Fruit fly (Drosophila melanogaster): ENCODE data around the gene CG6974.

Gene CG6974

DNA sequence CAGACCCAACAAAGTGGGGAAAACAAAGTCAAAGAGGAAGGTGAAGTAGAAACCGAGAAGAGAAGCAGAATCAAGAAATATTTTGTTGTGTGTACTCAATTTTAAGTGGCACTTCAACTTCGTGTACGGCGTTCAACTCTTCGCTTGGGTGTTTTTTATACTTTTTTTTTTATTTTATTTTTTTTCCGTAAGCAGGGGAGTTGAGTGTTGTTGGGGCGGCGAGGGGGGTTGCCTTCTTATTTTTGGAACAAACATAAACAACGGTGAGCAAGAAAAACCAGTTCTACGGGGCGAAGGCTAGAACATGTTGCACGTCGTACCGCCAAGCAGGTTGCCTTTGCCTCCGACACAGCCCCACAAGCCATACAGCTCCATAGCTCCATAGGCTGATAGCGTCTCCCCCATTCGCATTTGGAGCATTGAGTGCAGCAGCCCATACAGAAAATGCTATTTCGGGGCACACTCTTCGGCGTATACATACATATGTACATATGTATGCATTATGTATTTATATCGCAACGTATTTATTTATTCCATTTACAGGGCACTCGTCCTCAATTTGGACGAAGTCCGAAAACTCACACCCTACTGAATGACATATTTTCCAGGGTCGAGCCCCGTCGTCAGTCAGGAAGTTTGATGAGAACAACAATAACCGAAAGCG, 12.7 kb upstream of the CG6974 start (continued):
- TF ChIP-seq Dbx (GFP tag; IDR thresholded peaks at IDR 0.05) = no peak
- TF ChIP-seq CG6175 (GFP tag; IDR thresholded peaks at IDR 0.05) = peak; percentile 78; the same call in 2 of the 3 replicates
- no peak for TF ChIP-seq bbx (GFP tag; IDR thresholded peaks at IDR 0.05; ENCODE audit: partially characterized antibody)
- no peak for TF ChIP-seq CG2199 (GFP tag; IDR thresholded peaks at IDR 0.05)
- peak; percentile 97 for TF ChIP-seq sqz (GFP tag; optimal IDR thresholded peaks at IDR 0.05)
- 0 out of 2 replicates have a peak, but pooled peaks have one; percentile 45 for TF ChIP-seq chm (GFP tag; IDR thresholded peaks at IDR 0.05)
- no peak for TF ChIP-seq twi (tag; optimal IDR thresholded peaks at IDR 0.05)
- TF ChIP-seq Med (GFP tag) = peak; percentile 0
- no peak for TF ChIP-seq tio (GFP tag; optimal IDR thresholded peaks at IDR 0.05)
- no peak for TF ChIP-seq B-H1 (GFP tag; IDR thresholded peaks at IDR 0.05)
- TF ChIP-seq abd-A (tag; optimal IDR thresholded peaks at IDR 0.05) = peak; percentile 13
- TF ChIP-seq Doc2 (GFP tag; IDR thresholded peaks at IDR 0.05) = no peak
- no peak for TF ChIP-seq hb (GFP tag; IDR thresholded peaks at IDR 0.05; ENCODE audit: partially characterized antibody)
- no peak for TF ChIP-seq pzg (GFP tag; optimal IDR thresholded peaks at IDR 0.05)
- 0 out of 3 replicates have a peak, but pooled peaks have one; percentile 22 for TF ChIP-seq CG34422 (GFP tag; IDR thresholded peaks at IDR 0.05)
- no peak for TF ChIP-seq CG1832 (GFP tag; optimal IDR thresholded peaks at IDR 0.05)
- TF ChIP-seq NK7.1 (GFP tag; optimal IDR thresholded peaks at IDR 0.05) = no peak
- TF ChIP-seq H15 (GFP tag; IDR thresholded peaks at IDR 0.05) = no peak
- peak; percentile 17 for TF ChIP-seq psq (GFP tag; optimal IDR thresholded peaks at IDR 0.05)
- no peak for TF ChIP-seq dpn (GFP tag; optimal IDR thresholded peaks at IDR 0.05)
- 0 out of 2 replicates have a peak, but pooled peaks have one; percentile 4 for TF ChIP-seq Xrp1 (GFP tag; IDR thresholded peaks at IDR 0.05)
- peak; percentile 43; the same call in 1 of the 3 replicates for TF ChIP-seq vnd (GFP tag; IDR thresholded peaks at IDR 0.05; ENCODE audit: partially characterized antibody)
- peak; percentile 59 for TF ChIP-seq kah (GFP tag; optimal IDR thresholded peaks at IDR 0.05)
- no peak for TF ChIP-seq CkIIα-i1 (GFP tag; IDR thresholded peaks at IDR 0.05)
- no peak for TF ChIP-seq ERR (GFP tag; optimal IDR thresholded peaks at IDR 0.05)
- TF ChIP-seq CG14441 (GFP tag; IDR thresholded peaks at IDR 0.05) = no peak
- TF ChIP-seq Gug (GFP tag; IDR thresholded peaks at IDR 0.05) = no peak
- no peak for TF ChIP-seq YL-1 (GFP tag; optimal IDR thresholded peaks at IDR 0.05)
- peak; percentile 5 for TF ChIP-seq CG11504 (tag; optimal IDR thresholded peaks at IDR 0.05)
- TF ChIP-seq CG5180 (GFP tag; optimal IDR thresholded peaks at IDR 0.05) = peak; percentile 96
- TF ChIP-seq CG4424 (GFP tag; optimal IDR thresholded peaks at IDR 0.05) = no peak
- no peak for TF ChIP-seq otp (GFP tag; IDR thresholded peaks at IDR 0.05)
- 0 out of 3 replicates have a peak, but pooled peaks have one; percentile 31 for TF ChIP-seq CG7963 (GFP tag; IDR thresholded peaks at IDR 0.05; ENCODE audit: partially characterized antibody)
- TF ChIP-seq CG4820 (GFP tag; optimal IDR thresholded peaks at IDR 0.05) = no peak
- TF ChIP-seq Lhr (GFP tag; optimal IDR thresholded peaks at IDR 0.05) = no peak
- TF ChIP-seq BEAF-32 (GFP tag; optimal IDR thresholded peaks at IDR 0.05) = no peak
- TF ChIP-seq Taf1 (GFP tag; IDR thresholded peaks at IDR 0.05) = no peak
- peak; percentile 31 for TF ChIP-seq lbe (GFP tag; optimal IDR thresholded peaks at IDR 0.05)
- TF ChIP-seq slbo (GFP tag; IDR thresholded peaks at IDR 0.05) = 0 out of 2 replicates have a peak, but pooled peaks have one; percentile 13
- no peak for TF ChIP-seq en (GFP tag; optimal IDR thresholded peaks at IDR 0.05)
- no peak for TF ChIP-seq CG6689 (GFP tag; IDR thresholded peaks at IDR 0.05)
- TF ChIP-seq Hmx (GFP tag; optimal IDR thresholded peaks at IDR 0.05) = no peak
- no peak for TF ChIP-seq CG8944 (GFP tag; optimal IDR thresholded peaks at IDR 0.05)
- TF ChIP-seq CG13424 (tag; optimal IDR thresholded peaks at IDR 0.05) = no peak
- TF ChIP-seq NfI (GFP tag; optimal IDR thresholded peaks at IDR 0.05) = no peak

Measured in whole organism, embryonic.